Fruit fly (Drosophila melanogaster) Kc167 (cell line): ENCODE data around the gene pps.

Source experiments
- Myc ChIP-seq: fragments of >200 bp; optimal IDR thresholded peaks from 2 replicates; lab custom pipeline; 2017; ENCODE audit warnings: missing external identifiers
- Sin3A ChIP-seq: fragments of >200 bp; optimal IDR thresholded peaks from 2 replicates; lab custom pipeline; 2018; ENCODE audit warnings: missing external identifiers
- h ChIP-seq: fragments of >200 bp; optimal IDR thresholded peaks from 3 replicates; lab custom pipeline; 2018; ENCODE audit warnings: missing external identifiers
- insv ChIP-seq: fragments of >200 bp; optimal IDR thresholded peaks from 3 replicates; lab custom pipeline; 2018; ENCODE audit warnings: missing external identifiers
- psq ChIP-seq: fragments of >200 bp; optimal IDR thresholded peaks from 2 replicates; lab custom pipeline; 2017; ENCODE audit warnings: missing external identifiers
- ttk ChIP-seq: sonication (Bioruptor generic); optimal IDR thresholded peaks from 2 replicates; lab custom pipeline; 2017; ENCODE audit warnings: missing external identifiers

The pps gene

DNA sequence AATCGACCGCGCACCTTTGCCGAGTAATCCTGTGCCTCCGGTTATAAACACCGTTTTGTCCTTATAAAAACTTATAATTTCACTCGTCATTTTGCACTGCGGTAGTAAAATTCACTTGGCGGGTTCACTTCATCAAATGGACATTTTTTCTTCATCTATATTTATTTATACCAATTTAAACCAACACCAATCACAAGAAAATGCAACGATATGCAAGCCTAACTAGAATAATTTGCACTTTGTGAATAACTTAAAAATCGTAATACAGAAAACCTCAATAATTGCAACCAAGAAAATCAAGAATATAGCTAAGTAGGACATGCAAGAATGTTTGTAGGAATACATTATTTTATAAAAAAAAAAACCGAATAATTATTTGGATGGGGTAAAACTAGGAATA, 17.7 kb upstream of the pps start, which contains the start of the genes CG10096 and CG10097:
Gene CG10096, minus strand, starts transcription at position 101 of the 400 bp plus-strand sequence.
Gene CG10097, minus strand, starts transcription at position 101 of the 400 bp plus-strand sequence.
- TF ChIP-seq psq (lab: Kevin White, UChicago), result no peak
- TF ChIP-seq h (lab: Kevin White, UChicago), result no peak
- TF ChIP-seq insv (lab: Kevin White, UChicago), result no peak
- no peak for TF ChIP-seq Sin3A (lab: Kevin White, UChicago)
- TF ChIP-seq Myc (lab: Kevin White, UChicago), result no peak
- TF ChIP-seq ttk, result no peak

DNA sequence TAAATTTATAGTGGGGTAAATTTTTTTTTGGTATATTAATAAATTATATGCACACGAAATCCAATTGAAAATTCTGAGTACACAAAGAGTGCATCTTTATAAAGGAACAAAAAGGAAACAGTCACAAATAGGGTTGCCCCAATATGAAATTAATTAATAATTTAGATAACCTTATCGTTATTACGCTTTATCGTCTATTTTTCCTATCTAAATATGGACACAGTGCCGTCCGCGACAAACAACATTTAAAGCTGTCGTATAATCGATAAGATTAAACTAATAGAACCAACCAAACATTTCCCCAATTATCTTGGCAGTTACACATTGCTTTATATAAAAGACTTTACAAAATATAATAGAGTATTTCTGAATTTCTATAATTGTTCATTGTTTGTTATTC, 15.6 kb upstream of the pps start:
- no peak for TF ChIP-seq h (lab: Kevin White, UChicago)
- no peak for TF ChIP-seq ttk
- no peak for TF ChIP-seq Myc (lab: Kevin White, UChicago)

DNA sequence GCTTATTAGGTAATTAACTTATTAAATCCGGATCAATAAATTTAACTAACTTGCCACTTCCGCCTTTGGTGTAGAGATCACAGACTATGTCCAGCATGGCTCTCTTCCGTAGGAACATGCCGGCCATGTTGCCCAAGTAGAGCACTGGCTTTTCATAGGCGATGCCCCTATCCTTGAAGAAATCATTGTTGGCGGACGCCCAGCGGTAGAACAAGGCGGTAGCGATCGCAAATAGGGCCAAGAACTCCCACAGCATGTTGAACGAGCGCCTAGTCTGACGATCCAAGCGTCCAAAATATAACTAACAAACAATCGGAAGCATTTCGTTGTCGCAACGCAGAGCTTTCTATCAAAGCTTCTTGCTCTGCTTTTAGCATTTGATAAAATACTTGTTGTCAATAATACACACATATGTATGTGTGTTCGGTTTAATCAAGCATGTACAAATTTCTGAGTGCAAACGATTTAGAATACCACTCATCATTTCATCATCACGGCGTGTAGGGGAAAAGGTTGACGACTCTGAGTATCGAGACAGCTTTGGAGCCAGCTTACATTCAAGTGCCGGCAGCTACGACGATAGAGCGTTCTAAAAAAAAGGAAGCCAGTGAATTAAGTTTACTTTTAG, 14.9 kb upstream of the pps start, which contains the start of gene Cyp9f3:
Gene Cyp9f3, minus strand, starts transcription at position 310 of the 628 bp plus-strand sequence.
- no peak for TF ChIP-seq psq (lab: Kevin White, UChicago)
- no peak for TF ChIP-seq Sin3A (lab: Kevin White, UChicago)
- TF ChIP-seq ttk, result no peak
- no peak for TF ChIP-seq Myc (lab: Kevin White, UChicago)
- no peak for TF ChIP-seq insv (lab: Kevin White, UChicago)
- no peak for TF ChIP-seq h (lab: Kevin White, UChicago)

DNA sequence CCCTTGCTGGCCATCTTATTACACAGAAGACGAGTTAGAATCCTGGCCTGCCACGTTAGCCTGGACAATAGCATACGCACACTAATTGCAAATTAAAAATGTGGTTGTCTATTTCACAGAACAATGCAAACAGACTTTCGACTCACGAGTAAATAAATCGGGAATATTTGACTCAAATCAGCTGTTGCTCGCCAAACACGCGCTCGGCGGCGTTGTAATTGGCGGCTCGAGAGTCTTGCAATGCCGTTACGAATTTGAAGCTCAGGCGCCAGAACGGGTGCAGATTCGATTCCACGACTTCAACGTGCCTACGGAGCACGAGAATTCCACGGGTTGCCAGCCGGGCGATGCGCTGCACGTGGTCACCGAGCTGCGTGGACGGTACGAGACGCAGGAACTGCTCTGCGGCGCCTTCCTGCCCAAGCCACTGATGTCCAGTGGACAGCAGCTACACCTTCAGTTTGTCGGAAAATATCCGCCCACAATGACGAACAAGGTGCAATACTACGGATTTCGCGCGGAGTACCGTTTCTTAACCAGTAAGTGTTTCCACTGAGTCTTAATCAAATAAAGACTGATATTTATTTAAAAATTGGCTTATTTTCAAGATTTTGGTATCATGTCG, 11.8 kb upstream of the pps start, which contains the start of gene DNAlig3:
Gene DNAlig3, minus strand, starts transcription at position 168 of the 625 bp plus-strand sequence.
- no peak for TF ChIP-seq psq (lab: Kevin White, UChicago)
- TF ChIP-seq insv (lab: Kevin White, UChicago), result peak; percentile 84
- TF ChIP-seq Sin3A (lab: Kevin White, UChicago), result no peak

DNA sequence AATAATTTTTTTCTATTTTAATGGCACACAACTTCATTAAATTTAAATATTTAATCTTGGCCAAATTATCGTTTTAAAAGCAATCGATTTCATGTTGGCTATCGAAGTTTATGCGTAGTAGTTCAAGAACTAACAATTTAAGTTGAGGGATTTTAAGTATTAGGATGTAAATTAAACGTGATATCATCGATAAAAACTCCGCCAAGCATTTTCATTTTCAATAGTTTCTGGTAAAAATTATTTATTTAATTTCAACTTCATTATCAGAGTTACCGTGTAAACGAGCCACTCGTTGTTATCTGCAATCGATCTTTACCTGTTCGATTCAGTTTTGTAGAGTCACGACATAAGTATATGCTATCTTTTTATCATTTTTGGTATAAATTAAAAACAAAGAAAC, 10.7 kb upstream of the pps start:
- TF ChIP-seq psq (lab: Kevin White, UChicago) (no peak), Myc (lab: Kevin White, UChicago) (no peak), ttk (no peak), h (lab: Kevin White, UChicago) (no peak), insv (lab: Kevin White, UChicago) (no peak), Sin3A (lab: Kevin White, UChicago) (no peak)

DNA sequence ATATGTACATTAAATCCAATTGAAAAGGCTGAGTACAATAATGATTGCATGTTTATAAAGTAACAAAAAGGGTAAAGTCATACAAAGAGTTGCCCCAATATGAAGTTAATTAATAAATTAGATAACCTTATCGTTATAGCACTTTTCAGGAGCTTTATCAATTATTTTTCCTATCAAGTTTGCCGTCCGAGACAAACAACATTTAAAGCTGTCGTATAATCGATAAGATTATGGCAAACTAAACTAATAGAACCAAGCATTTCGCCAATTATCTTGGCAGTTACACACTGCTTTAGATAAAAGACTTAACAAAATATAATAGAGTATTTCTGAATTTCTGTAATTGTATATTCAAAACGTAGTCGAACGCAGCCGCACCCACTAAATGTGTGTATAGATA, 8.5 kb upstream of the pps start:
- no peak for TF ChIP-seq insv (lab: Kevin White, UChicago)
- TF ChIP-seq ttk, result no peak
- TF ChIP-seq Myc (lab: Kevin White, UChicago), result no peak
- TF ChIP-seq h (lab: Kevin White, UChicago), result no peak
- no peak for TF ChIP-seq Sin3A (lab: Kevin White, UChicago)

DNA sequence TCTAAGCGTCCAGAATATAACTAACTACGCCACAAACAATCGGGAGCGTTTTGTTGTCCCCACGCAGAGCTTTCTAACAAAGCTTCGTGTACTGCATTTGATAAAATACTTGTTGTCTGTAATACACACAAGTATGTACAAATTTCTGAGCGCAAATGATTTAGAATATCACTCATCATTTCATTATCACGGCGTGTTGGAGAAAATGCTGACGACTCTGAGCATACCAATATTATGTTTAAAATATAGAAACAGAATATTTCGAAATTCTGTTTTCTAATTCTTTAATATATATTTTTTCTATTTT, 7.7 kb upstream of the pps start, which contains the start of gene Cyp9f2:
Gene Cyp9f2, minus strand, starts transcription at position 101 of the 307 bp plus-strand sequence.
- TF ChIP-seq psq (lab: Kevin White, UChicago) (no peak), h (lab: Kevin White, UChicago) (no peak), insv (lab: Kevin White, UChicago) (no peak), Sin3A (lab: Kevin White, UChicago) (no peak), Myc (lab: Kevin White, UChicago) (no peak), ttk (no peak)

DNA sequence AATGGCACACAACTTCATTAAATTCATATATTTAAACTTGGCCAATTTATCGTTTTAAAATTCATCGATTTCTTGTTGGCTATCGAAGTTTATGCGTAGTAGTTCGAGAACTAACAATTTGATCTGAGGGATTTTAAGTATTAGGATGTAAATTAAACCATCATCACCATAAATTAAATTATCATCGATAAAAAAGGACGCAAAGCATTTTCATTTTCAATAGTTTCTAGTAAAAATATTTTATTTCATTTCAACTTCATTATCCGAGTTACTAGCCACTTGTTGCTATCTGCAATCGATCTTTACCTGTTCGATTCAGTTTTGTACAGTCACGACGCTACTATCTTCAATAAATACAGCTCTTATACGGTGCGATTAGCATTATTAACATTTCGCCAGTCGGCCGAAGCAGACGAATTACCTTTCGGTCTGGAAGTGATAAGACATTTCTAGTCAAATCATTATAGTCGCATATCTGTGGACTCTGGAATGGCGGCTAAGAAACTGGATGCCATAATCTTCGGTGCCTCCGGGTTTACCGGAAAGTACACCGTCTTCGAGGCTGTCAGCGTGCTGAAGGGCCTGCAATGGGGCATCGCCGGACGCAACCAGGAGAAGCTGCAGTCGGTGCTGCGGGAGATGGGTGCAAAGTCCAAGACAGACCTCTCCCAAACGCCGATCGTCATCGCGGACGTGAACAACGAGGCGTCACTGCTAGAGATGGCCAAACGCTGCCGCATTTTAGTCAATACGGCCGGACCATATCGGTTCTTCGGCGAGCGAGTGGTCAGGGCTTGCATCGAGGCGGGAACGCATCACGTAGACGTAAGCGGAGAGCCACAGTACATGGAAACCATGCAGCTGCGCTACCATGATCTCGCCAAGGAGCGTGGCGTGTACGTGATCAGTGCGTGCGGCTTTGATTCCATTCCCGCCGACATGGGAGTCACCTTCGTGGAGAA, 7.1 kb upstream of the pps start, which contains the start of gene CG5167:
Gene CG5167, plus strand, starts transcription at position 298 of the 962 bp plus-strand sequence.
- TF ChIP-seq h (lab: Kevin White, UChicago) (no peak), ttk (no peak), Myc (lab: Kevin White, UChicago) (no peak), psq (lab: Kevin White, UChicago) (no peak), Sin3A (lab: Kevin White, UChicago) (no peak)

DNA sequence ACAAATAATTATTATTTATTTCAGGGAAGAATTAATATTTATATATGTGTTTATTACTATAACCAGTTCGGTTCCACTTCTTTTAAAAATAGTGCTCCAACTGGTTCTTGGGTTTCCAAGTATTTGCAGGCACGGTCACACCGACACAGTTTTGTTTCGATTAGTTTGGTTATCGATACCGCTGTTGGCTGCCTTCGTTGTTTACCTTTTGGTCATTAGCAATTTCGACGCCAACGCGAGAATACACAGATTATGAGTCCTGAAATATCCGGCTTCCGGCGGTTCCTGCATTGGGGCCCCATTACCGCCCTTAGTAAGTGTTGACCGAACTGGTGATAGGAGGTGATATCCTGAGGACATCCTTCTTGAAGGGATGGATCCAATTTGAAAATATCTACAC, 5.5 kb upstream of the pps start, which contains the start of gene CG5196:
Gene CG5196, plus strand, starts transcription at position 157 of the 400 bp plus-strand sequence.
- TF ChIP-seq Myc (lab: Kevin White, UChicago) (no peak), Sin3A (lab: Kevin White, UChicago) (no peak), psq (lab: Kevin White, UChicago) (no peak), insv (lab: Kevin White, UChicago) (no peak)

DNA sequence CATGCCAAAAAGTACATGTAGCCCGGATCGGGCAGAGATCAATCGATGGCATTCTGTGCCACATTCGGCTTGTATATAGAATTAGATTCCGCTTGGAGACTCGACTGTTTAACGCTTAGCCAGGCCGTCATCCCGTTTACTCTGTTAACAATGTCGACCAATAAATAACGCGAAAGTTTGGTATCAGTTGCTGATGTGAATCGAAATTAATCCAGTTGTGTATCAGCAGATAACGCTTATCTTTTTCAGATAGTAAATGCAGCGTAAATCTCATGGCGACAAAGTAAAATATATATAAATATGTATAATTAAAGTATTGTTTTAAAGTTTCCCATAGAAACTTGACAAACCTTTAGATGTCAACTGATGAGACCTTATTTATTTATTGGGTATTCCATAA, 2.2 kb upstream of the pps start:
- no peak for TF ChIP-seq Sin3A (lab: Kevin White, UChicago)
- TF ChIP-seq h (lab: Kevin White, UChicago), result no peak
- no peak for TF ChIP-seq ttk
- TF ChIP-seq insv (lab: Kevin White, UChicago), result no peak
- no peak for TF ChIP-seq psq (lab: Kevin White, UChicago)
- no peak for TF ChIP-seq Myc (lab: Kevin White, UChicago)

DNA sequence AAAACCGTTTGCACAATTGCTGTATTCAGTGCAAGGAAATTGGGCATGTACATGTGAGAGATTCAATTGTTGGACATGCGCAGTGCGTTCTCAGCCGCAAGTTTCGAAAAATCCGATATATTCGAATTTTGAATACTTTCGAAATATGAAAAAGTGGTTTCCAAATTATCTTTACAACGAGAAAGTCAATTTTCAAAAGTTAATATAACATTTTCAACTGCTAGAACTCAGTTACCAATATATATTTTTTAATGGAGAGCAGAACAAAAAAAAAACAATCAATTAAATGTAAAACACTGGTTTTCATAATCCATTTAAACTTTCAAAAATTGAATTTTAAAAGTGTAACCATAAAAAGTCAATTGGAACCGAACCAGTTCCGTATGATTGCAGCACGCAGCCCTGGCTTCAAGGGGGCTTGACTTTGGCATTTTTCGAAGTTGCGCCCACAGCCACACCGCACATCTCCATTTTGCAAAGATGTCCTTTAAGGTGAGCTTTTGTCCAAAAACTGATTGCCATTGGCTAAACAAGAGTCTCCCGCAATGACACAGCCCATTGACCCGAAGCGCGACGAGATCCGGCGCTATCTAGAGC, 8.8 kb downstream of the pps start, which contains the start of the genes Scgbeta and CG17202:
Gene Scgbeta, minus strand, starts transcription at position 51 of the 597 bp plus-strand sequence.
Gene CG17202, plus strand, starts transcription at position 390 of the 597 bp plus-strand sequence.
- TF ChIP-seq insv (lab: Kevin White, UChicago) (no peak), Myc (lab: Kevin White, UChicago) (no peak), ttk (no peak), psq (lab: Kevin White, UChicago) (no peak), h (lab: Kevin White, UChicago) (no peak), Sin3A (lab: Kevin White, UChicago) (no peak)
